Worm (Caenorhabditis elegans) whole organism, late embryonic: ENCODE results near the gene C04G2.5.

Experiments used
- C38D4.7 ChIP-seq: fragments of 200-800 bp; sonication (Bioruptor generic); optimal IDR thresholded peaks from 2 replicates; lab custom pipeline; 2018; ENCODE audit warnings: mild to moderate bottlenecking, missing genetic modification characterization, moderate library complexity, missing compliant biosample characterization
- F13H6.1 ChIP-seq: sonication (generic microtip); optimal IDR thresholded peaks from 2 replicates; lab custom pipeline; 2016; ENCODE audit warnings: missing genetic modification characterization, missing compliant biosample characterization
- K09A11.1 ChIP-seq: sonication (generic microtip); optimal IDR thresholded peaks from 2 replicates; lab custom pipeline; 2017; ENCODE audit warnings: antibody characterized with exemption, mild to moderate bottlenecking, missing genetic modification characterization, missing compliant biosample characterization; ENCODE audit not compliant: insufficient read depth
- ceh-19 ChIP-seq: fragments of 200-800 bp; sonication (Bioruptor generic); optimal IDR thresholded peaks from 2 replicates; lab custom pipeline; 2018; ENCODE audit warnings: mild to moderate bottlenecking, missing genetic modification characterization, missing compliant biosample characterization
- ceh-30 ChIP-seq: fragments of 150-350 bp; optimal IDR thresholded peaks from 2 replicates; lab custom pipeline; 2014; ENCODE audit warnings: missing biosample characterization, missing genetic modification characterization
- eyg-1 ChIP-seq: sonication (generic microtip); optimal IDR thresholded peaks from 2 replicates; lab custom pipeline; 2016; ENCODE audit warnings: missing genotype, missing genetic modification characterization, missing compliant biosample characterization
- fkh-10 ChIP-seq: fragments of 150-350 bp; optimal IDR thresholded peaks from 2 replicates; lab custom pipeline; 2014; ENCODE audit warnings: missing biosample characterization, missing genetic modification reagents, missing genetic modification characterization
- pax-1 ChIP-seq: fragments of 150-350 bp; optimal IDR thresholded peaks from 2 replicates; lab custom pipeline; 2014; ENCODE audit warnings: missing biosample characterization, missing genetic modification characterization
- pha-4 ChIP-seq: fragments of 150-350 bp; optimal IDR thresholded peaks from 2 replicates; lab custom pipeline; 2018; ENCODE audit warnings: missing biosample characterization, missing genetic modification reagents, missing genetic modification characterization
- unc-55 ChIP-seq: sonication (generic microtip); optimal IDR thresholded peaks from 2 replicates; lab custom pipeline; 2017; ENCODE audit warnings: missing biosample characterization, missing genetic modification reagents, missing genetic modification characterization

- TF ChIP-seq eyg-1 (tag; lab: Kevin White, UChicago) (no peak), ceh-19 (GFP tag; lab: Kevin White, UChicago) (no peak), fkh-10 (GFP tag; lab: Kevin White, UChicago) (no peak), pha-4 (tag; lab: Kevin White, UChicago) (no peak), F13H6.1 (no peak), C38D4.7 (GFP tag; lab: Kevin White, UChicago) (no peak), unc-55 (GFP tag; lab: Kevin White, UChicago) (no peak), pax-1 (no peak), K09A11.1 (tag; lab: Kevin White, UChicago) (no peak), ceh-30 (no peak)
Measured at ce11 chrIV:10051088-10051487, 44.0 kb downstream of the C04G2.5 start, which contains the start of gene T04B2.8.
